Fruit fly (Drosophila melanogaster) whole organism, embryonic: ENCODE results near the gene CG15145.

Experiments
- Atf6 ChIP-seq: fragments of 200-800 bp; sonication (Bioruptor generic); IDR thresholded peaks from 2 replicates; pipeline ENCODE4 v1.3.6; 2022; ENCODE audit warnings: missing biosample characterization, missing genetic modification characterization
- CG11560 ChIP-seq: fragments of 200-800 bp; sonication (Bioruptor generic); IDR thresholded peaks from 3 replicates; pipeline ENCODE4 v1.3.6; 2022; ENCODE audit warnings: missing biosample characterization, missing genetic modification characterization
- CG12744 ChIP-seq: fragments of 200-800 bp; sonication (Bioruptor generic); optimal IDR thresholded peaks from 2 replicates; lab custom pipeline; 2016; ENCODE audit warnings: missing biosample characterization, missing genetic modification characterization
- CG12942 ChIP-seq: fragments of 200-800 bp; sonication (Bioruptor generic); optimal IDR thresholded peaks from 3 replicates; lab custom pipeline; 2016; ENCODE audit warnings: missing biosample characterization, missing genetic modification characterization
- CG18262 ChIP-seq: fragments of 200-800 bp; optimal IDR thresholded peaks from 3 replicates; lab custom pipeline; 2019; ENCODE audit warnings: missing biosample characterization, mild to moderate bottlenecking, missing genetic modification characterization, moderate library complexity
- CG32772 ChIP-seq: fragments of 200-800 bp; sonication (Bioruptor generic); IDR thresholded peaks from 2 replicates; pipeline ENCODE4 v1.3.6; 2022; ENCODE audit warnings: missing biosample characterization, missing genetic modification characterization
- CG3407 ChIP-seq: fragments of 200-800 bp; sonication (Bioruptor generic); optimal IDR thresholded peaks from 2 replicates; lab custom pipeline; 2018; ENCODE audit warnings: missing biosample characterization, mild to moderate bottlenecking, missing genetic modification characterization
- CG34422 ChIP-seq: fragments of 200-800 bp; sonication (Bioruptor generic); IDR thresholded peaks from 3 replicates; pipeline ENCODE4 v1.3.6; 2022; ENCODE audit warnings: missing biosample characterization, missing genetic modification characterization
- CG7357 ChIP-seq: fragments of 200-800 bp; sonication (Bioruptor generic); IDR thresholded peaks from 3 replicates; pipeline ENCODE4 v1.3.6; 2022; ENCODE audit warnings: missing biosample characterization, missing genetic modification characterization
- CG9727 ChIP-seq: fragments of 200-800 bp; sonication (Bioruptor generic); optimal IDR thresholded peaks from 3 replicates; lab custom pipeline; 2017; ENCODE audit warnings: missing biosample characterization, mild to moderate bottlenecking, missing genetic modification characterization
- CG9817 ChIP-seq: fragments of 200-800 bp; sonication (Bioruptor generic); optimal IDR thresholded peaks from 2 replicates; lab custom pipeline; 2018; ENCODE audit warnings: missing biosample characterization, mild to moderate bottlenecking, missing genetic modification characterization, moderate library complexity
- CkIIα-i1 ChIP-seq: fragments of 200-800 bp; sonication (Bioruptor generic); IDR thresholded peaks from 2 replicates; pipeline ENCODE4 v1.3.6; 2022; ENCODE audit warnings: missing biosample characterization, missing genetic modification characterization
- D19B ChIP-seq: fragments of 200-800 bp; sonication (Bioruptor generic); optimal IDR thresholded peaks from 2 replicates; lab custom pipeline; 2017; ENCODE audit warnings: missing biosample characterization, mild to moderate bottlenecking, missing genetic modification characterization
- Dad ChIP-seq: fragments of 200-800 bp; sonication (Bioruptor generic); optimal IDR thresholded peaks from 3 replicates; lab custom pipeline; 2016; ENCODE audit warnings: missing biosample characterization, missing genetic modification characterization
- Dll ChIP-seq: fragments of 200-800 bp; sonication (Bioruptor generic); IDR thresholded peaks from 4 replicates; pipeline ENCODE4 v1.3.6; 2022; ENCODE audit warnings: missing biosample characterization, missing genetic modification characterization; ENCODE audit not compliant: partially characterized antibody
- Ets97D ChIP-seq: fragments of 200-800 bp; sonication (Bioruptor generic); optimal IDR thresholded peaks from 3 replicates; lab custom pipeline; 2016; ENCODE audit warnings: missing biosample characterization, missing genetic modification characterization
- H15 ChIP-seq: fragments of 200-800 bp; sonication (Bioruptor generic); IDR thresholded peaks from 3 replicates; pipeline ENCODE4 v1.3.6; 2022; ENCODE audit warnings: missing biosample characterization, missing genetic modification characterization
- Hand ChIP-seq: fragments of 200-800 bp; sonication (Bioruptor generic); optimal IDR thresholded peaks from 2 replicates; lab custom pipeline; 2017; ENCODE audit warnings: mild to moderate bottlenecking, missing biosample characterization, missing genetic modification reagents, missing genetic modification characterization
- Hey ChIP-seq: fragments of 200-800 bp; sonication (Bioruptor generic); optimal IDR thresholded peaks from 3 replicates; lab custom pipeline; 2018; ENCODE audit warnings: missing biosample characterization, mild to moderate bottlenecking, missing genetic modification characterization
- Hsf ChIP-seq: fragments of 200-800 bp; sonication (Bioruptor generic); optimal IDR thresholded peaks from 3 replicates; lab custom pipeline; 2016; ENCODE audit warnings: missing biosample characterization, missing genetic modification characterization
- Mad ChIP-seq: fragments of 200-800 bp; sonication (Bioruptor generic); optimal IDR thresholded peaks from 2 replicates; lab custom pipeline; 2016; ENCODE audit warnings: missing biosample characterization, missing genetic modification characterization
- Max ChIP-seq: fragments of 200-800 bp; sonication (Bioruptor generic); optimal IDR thresholded peaks from 2 replicates; lab custom pipeline; 2016; ENCODE audit warnings: missing biosample characterization, mild to moderate bottlenecking, missing genetic modification characterization
- Mes4 ChIP-seq: fragments of 200-800 bp; sonication (Bioruptor generic); optimal IDR thresholded peaks from 2 replicates; lab custom pipeline; 2016; ENCODE audit warnings: missing biosample characterization, missing genetic modification characterization
- Nf-YA ChIP-seq: fragments of 200-800 bp; sonication (Bioruptor generic); IDR thresholded peaks from 2 replicates; pipeline ENCODE4 v1.3.6; 2022; ENCODE audit warnings: missing biosample characterization, missing genetic modification characterization
- Nf-YC ChIP-seq: fragments of 200-800 bp; optimal IDR thresholded peaks from 3 replicates; lab custom pipeline; 2019; ENCODE audit warnings: missing biosample characterization, mild to moderate bottlenecking, missing genetic modification characterization, moderate library complexity
- Poxn ChIP-seq: fragments of 200-800 bp; sonication (Bioruptor generic); IDR thresholded peaks from 2 replicates; pipeline ENCODE4 v1.3.6; 2022; ENCODE audit warnings: missing biosample characterization, missing genetic modification characterization
- ac ChIP-seq: fragments of 200-800 bp; sonication (Bioruptor generic); optimal IDR thresholded peaks from 3 replicates; lab custom pipeline; 2017; ENCODE audit warnings: missing biosample characterization, mild to moderate bottlenecking, missing genetic modification characterization
- ato ChIP-seq: fragments of 200-800 bp; sonication (Bioruptor generic); IDR thresholded peaks from 2 replicates; pipeline ENCODE4 v1.3.6; 2022; ENCODE audit warnings: missing biosample characterization, missing genetic modification characterization; ENCODE audit not compliant: partially characterized antibody
- bowl ChIP-seq: fragments of 200-800 bp; sonication (Bioruptor generic); IDR thresholded peaks from 2 replicates; pipeline ENCODE4 v1.3.6; 2022; ENCODE audit warnings: missing biosample characterization, missing genetic modification characterization
- br ChIP-seq: fragments of >200 bp; optimal IDR thresholded peaks from 2 replicates; lab custom pipeline; 2017
- chn ChIP-seq: fragments of 200-800 bp; sonication (Bioruptor generic); optimal IDR thresholded peaks from 2 replicates; lab custom pipeline; 2016; ENCODE audit warnings: missing biosample characterization, missing genetic modification characterization
- dan ChIP-seq: fragments of 200-800 bp; sonication (Bioruptor generic); IDR thresholded peaks from 2 replicates; pipeline ENCODE4 v1.3.6; 2022; ENCODE audit warnings: missing biosample characterization, missing genetic modification characterization
- dati ChIP-seq: fragments of 200-800 bp; sonication (Bioruptor generic); IDR thresholded peaks from 2 replicates; pipeline ENCODE4 v1.3.6; 2022; ENCODE audit warnings: missing biosample characterization, missing genetic modification characterization
- eyg ChIP-seq: fragments of 200-800 bp; sonication (Bioruptor generic); optimal IDR thresholded peaks from 3 replicates; lab custom pipeline; 2016; ENCODE audit warnings: missing biosample characterization, missing genetic modification characterization
- hb ChIP-seq: fragments of 200-800 bp; sonication (Bioruptor generic); IDR thresholded peaks from 3 replicates; pipeline ENCODE4 v1.3.6; 2022; ENCODE audit warnings: missing biosample characterization, missing genetic modification characterization; ENCODE audit not compliant: partially characterized antibody
- klu ChIP-seq: fragments of 200-800 bp; sonication (Bioruptor generic); IDR thresholded peaks from 2 replicates; pipeline ENCODE4 v1.3.6; 2022; ENCODE audit warnings: missing biosample characterization, missing genetic modification characterization
- oc ChIP-seq: fragments of 200-800 bp; sonication (Bioruptor generic); optimal IDR thresholded peaks from 2 replicates; lab custom pipeline; 2018; ENCODE audit warnings: missing biosample characterization, mild to moderate bottlenecking, missing genetic modification characterization, moderate library complexity
- peb ChIP-seq: fragments of 200-800 bp; sonication (Bioruptor generic); IDR thresholded peaks from 2 replicates; pipeline ENCODE4 v1.3.6; 2022; ENCODE audit warnings: missing biosample characterization, missing genetic modification characterization
- pfk ChIP-seq: fragments of 200-800 bp; sonication (Bioruptor generic); optimal IDR thresholded peaks from 2 replicates; lab custom pipeline; 2018; ENCODE audit warnings: missing biosample characterization, mild to moderate bottlenecking, missing genetic modification characterization, moderate library complexity
- pnt ChIP-seq: fragments of 200-800 bp; sonication (Bioruptor generic); optimal IDR thresholded peaks from 3 replicates; lab custom pipeline; 2016; ENCODE audit warnings: missing biosample characterization, missing genetic modification characterization
- ranshi ChIP-seq: fragments of 200-800 bp; sonication (Bioruptor generic); IDR thresholded peaks from 2 replicates; pipeline ENCODE4 v1.3.6; 2022; ENCODE audit warnings: missing biosample characterization, missing genetic modification characterization
- run ChIP-seq: fragments of 200-800 bp; sonication (Bioruptor generic); optimal IDR thresholded peaks from 3 replicates; lab custom pipeline; 2018; ENCODE audit warnings: missing biosample characterization, mild to moderate bottlenecking, missing genetic modification characterization
- sens ChIP-seq: fragments of 200-800 bp; sonication (Bioruptor generic); peaks from one replicate; lab custom pipeline; 2016; ENCODE audit warnings: missing biosample characterization, missing genetic modification characterization
- slp2 ChIP-seq: fragments of 200-800 bp; sonication (Bioruptor generic); optimal IDR thresholded peaks from 2 replicates; lab custom pipeline; 2016; ENCODE audit warnings: missing biosample characterization, missing genetic modification characterization
- tap ChIP-seq: fragments of 200-800 bp; optimal IDR thresholded peaks from 3 replicates; lab custom pipeline; 2019; ENCODE audit warnings: missing biosample characterization, mild to moderate bottlenecking, missing genetic modification characterization, moderate library complexity
- tup ChIP-seq: fragments of 200-800 bp; sonication (Bioruptor generic); optimal IDR thresholded peaks from 2 replicates; lab custom pipeline; 2016; ENCODE audit warnings: missing biosample characterization, mild to moderate bottlenecking, missing genetic modification characterization, moderate library complexity
- tx ChIP-seq: fragments of 200-800 bp; sonication (Bioruptor generic); optimal IDR thresholded peaks from 2 replicates; lab custom pipeline; 2016; ENCODE audit warnings: missing biosample characterization, missing genetic modification characterization
- zen2 ChIP-seq: fragments of 200-800 bp; sonication (Bioruptor generic); IDR thresholded peaks from 3 replicates; pipeline ENCODE4 v1.3.6; 2022; ENCODE audit warnings: missing biosample characterization, missing genetic modification characterization; ENCODE audit not compliant: partially characterized antibody

The CG15145 gene

dm6 chr2L:17500946-17501451 is 31.0 kb downstream of the CG15145 start, which contains the start of the genes mEFTs and Dhc36C (continued):
- TF ChIP-seq sens (GFP tag; lab: Kevin White, UChicago) (peak; percentile 45), oc (no peak), D19B (GFP tag; lab: Kevin White, UChicago) (no peak), H15 (no peak), eyg (GFP tag; lab: Kevin White, UChicago) (no peak), ato (GFP tag; lab: Robert Waterston, UW) (peak; percentile 65), tap (tag; lab: Kevin White, UChicago) (no peak), zen2 (GFP tag; lab: Robert Waterston, UW) (peak; percentile 82; the same call in 2 of the 3 replicates), chn (GFP tag; lab: Kevin White, UChicago) (no peak), tup (GFP tag; lab: Kevin White, UChicago) (no peak), hb (GFP tag; lab: Robert Waterston, UW) (peak; percentile 74; the same call in 2 of the 3 replicates), CG34422 (GFP tag; lab: Robert Waterston, UW) (peak; percentile 76; the same call in 1 of the 3 replicates), dan (no peak), Dll (peak; percentile 87), tx (GFP tag; lab: Kevin White, UChicago) (no peak), br (lab: Kevin White, UChicago) (no peak), slp2 (no peak), dati (GFP tag; lab: Robert Waterston, UW) (no peak), CG32772 (GFP tag; lab: Robert Waterston, UW) (no peak), CkIIα-i1 (GFP tag; lab: Robert Waterston, UW) (no peak), Dad (GFP tag; lab: Kevin White, UChicago) (no peak), CG12744 (GFP tag; lab: Kevin White, UChicago) (no peak), Nf-YC (no peak), CG9727 (GFP tag; lab: Kevin White, UChicago) (no peak), bowl (GFP tag; lab: Robert Waterston, UW) (no peak), ac (GFP tag; lab: Kevin White, UChicago) (no peak), Poxn (no peak), Max (peak; percentile 70), peb (GFP tag; lab: Robert Waterston, UW) (no peak), pfk (GFP tag; lab: Kevin White, UChicago) (no peak), CG3407 (no peak), Ets97D (GFP tag; lab: Kevin White, UChicago) (peak; percentile 66), Hsf (GFP tag; lab: Kevin White, UChicago) (no peak), Atf6 (GFP tag; lab: Robert Waterston, UW) (no peak), klu (no peak), Mad (GFP tag; lab: Kevin White, UChicago) (no peak), CG9817 (tag; lab: Kevin White, UChicago) (no peak), Mes4 (GFP tag; lab: Kevin White, UChicago) (no peak), Hand (no peak), CG12942 (no peak), CG18262 (no peak), ranshi (GFP tag; lab: Robert Waterston, UW) (no peak), CG11560 (tag; lab: Robert Waterston, UW) (no peak; the same call in 2 of the 3 replicates), Hey (tag; lab: Kevin White, UChicago) (no peak), CG7357 (GFP tag; lab: Robert Waterston, UW) (no peak), Nf-YA (GFP tag; lab: Robert Waterston, UW) (no peak), run (tag; lab: Kevin White, UChicago) (no peak), pnt (GFP tag; lab: Kevin White, UChicago) (no peak)
- TF ChIP-seq, all 482 proteins: peak for 85
